Worm (Caenorhabditis elegans): ENCODE measurements around the gene thoc-2.

- TF ChIP-seq ama-1 (optimal IDR thresholded peaks at IDR 0.05), result no peak
- no peak for TF ChIP-seq jun-1 (tag; optimal IDR thresholded peaks at IDR 0.05)
- TF ChIP-seq nhr-47 (tag; optimal IDR thresholded peaks at IDR 0.05), result no peak
- no peak for TF ChIP-seq nhr-28 (tag; optimal IDR thresholded peaks at IDR 0.05)
- TF ChIP-seq snpc-4 (tag; optimal IDR thresholded peaks at IDR 0.05), result no peak
- no peak for TF ChIP-seq ces-1 (GFP tag; optimal IDR thresholded peaks at IDR 0.05)
- no peak for TF ChIP-seq ztf-4 (tag; optimal IDR thresholded peaks at IDR 0.05)
- TF ChIP-seq lin-15B (tag; optimal IDR thresholded peaks at IDR 0.05), result no peak
- no peak for TF ChIP-seq fkh-8 (tag; optimal IDR thresholded peaks at IDR 0.05)
- no peak for TF ChIP-seq elt-3 (tag; optimal IDR thresholded peaks at IDR 0.05)
- no peak for TF ChIP-seq mep-1 (tag; optimal IDR thresholded peaks at IDR 0.05)
- TF ChIP-seq ceh-82 (tag; optimal IDR thresholded peaks at IDR 0.05), result no peak
- TF ChIP-seq blmp-1 (tag; optimal IDR thresholded peaks at IDR 0.05), result no peak
- no peak for TF ChIP-seq skn-1 (tag; optimal IDR thresholded peaks at IDR 0.05)
Measured at ce11 chrIII:6406829-6407228, 39.0 kb downstream of the thoc-2 start, which contains the start of gene let-756.
